Worm (Caenorhabditis elegans) whole organism, L1 larva: Measurements from ENCODE around the gene B0244.7.
A peak's percentile ranks its signal among the peaks of the same experiment; 100 is the strongest.

Experiments used
- Y116A8C.19 ChIP-seq: sonication (generic microtip); optimal IDR thresholded peaks from 2 replicates; lab custom pipeline; 2016; ENCODE audit warnings: missing compliant biosample characterization, missing genetic modification characterization, borderline replicate concordance
- aha-1 ChIP-seq: fragments of 150-350 bp; optimal IDR thresholded peaks from 2 replicates; lab custom pipeline; 2014; ENCODE audit warnings: missing biosample characterization, missing genetic modification characterization
- ama-1 ChIP-seq: fragments of 150-350 bp; optimal IDR thresholded peaks from 2 replicates; lab custom pipeline; 2014
- ceh-8 ChIP-seq: fragments of 200-800 bp; sonication (Bioruptor generic); optimal IDR thresholded peaks from 2 replicates; lab custom pipeline; 2018; ENCODE audit warnings: mild to moderate bottlenecking, missing genetic modification characterization, moderate library complexity, missing compliant biosample characterization
- ceh-88 ChIP-seq: fragments of 200-800 bp; sonication (Bioruptor generic); IDR thresholded peaks from 2 replicates; pipeline ENCODE4 v1.3.6; 2022; ENCODE audit warnings: missing genetic modification characterization, missing compliant biosample characterization
- ceh-90 ChIP-seq: sonication (generic microtip); optimal IDR thresholded peaks from 2 replicates; lab custom pipeline; 2016; ENCODE audit warnings: missing genetic modification characterization, missing compliant biosample characterization
- ces-1 ChIP-seq: fragments of 150-350 bp; optimal IDR thresholded peaks from 2 replicates; lab custom pipeline; 2014; ENCODE audit warnings: missing biosample characterization, missing genetic modification reagents, missing genetic modification characterization
- dpl-1 ChIP-seq, 3 experiments: fragments of 150-350 bp in 2 of 3; sonication (generic microtip) in 1 of 3; optimal IDR thresholded peaks; 2 replicates each; lab custom pipeline; 2014 to 2017; ENCODE audit warnings: missing biosample characterization in 3 of 3, missing genetic modification characterization in 3 of 3, missing genetic modification reagents in 3 of 3
- dsc-1 ChIP-seq: sonication (generic microtip); optimal IDR thresholded peaks from 2 replicates; lab custom pipeline; 2016; ENCODE audit warnings: mild to moderate bottlenecking, missing genetic modification characterization, missing compliant biosample characterization
- efl-1 ChIP-seq, 4 experiments: fragments of 150-350 bp; optimal IDR thresholded peaks in 3 of 4; peaks in 1 of 4; 1 replicate in 1 of 4; 2 replicates in 3 of 4; lab custom pipeline; 2014; ENCODE audit warnings: missing biosample characterization in 2 of 4, missing genetic modification characterization in 2 of 4, missing genetic modification reagents in 2 of 4
- egl-13 ChIP-seq: sonication (generic microtip); optimal IDR thresholded peaks from 2 replicates; lab custom pipeline; 2016; ENCODE audit warnings: missing genotype, missing genetic modification reagents, missing genetic modification characterization, missing compliant biosample characterization
- egl-27 ChIP-seq, 2 experiments: fragments of 150-350 bp in 1 of 2; sonication (generic microtip); optimal IDR thresholded peaks; 3 replicates each; lab custom pipeline; 2017 to 2018; ENCODE audit warnings: missing biosample characterization in 2 of 2, missing genetic modification characterization in 2 of 2, missing genetic modification reagents in 2 of 2
- elt-2 ChIP-seq: sonication (generic microtip); optimal IDR thresholded peaks from 2 replicates; lab custom pipeline; 2016; ENCODE audit warnings: missing genetic modification characterization, mild to moderate bottlenecking, inconsistent platforms, missing compliant biosample characterization, missing genetic modification reagents
- fkh-10 ChIP-seq: sonication (generic microtip); optimal IDR thresholded peaks from 2 replicates; lab custom pipeline; 2017; ENCODE audit warnings: missing biosample characterization, missing genetic modification reagents, missing genetic modification characterization
- fkh-4 ChIP-seq: sonication (generic microtip); optimal IDR thresholded peaks from 2 replicates; lab custom pipeline; 2016; ENCODE audit warnings: missing compliant biosample characterization, missing genetic modification characterization, borderline replicate concordance
- fkh-8 ChIP-seq: sonication (generic microtip); optimal IDR thresholded peaks from 2 replicates; lab custom pipeline; 2016; ENCODE audit warnings: mild to moderate bottlenecking, missing genetic modification characterization, missing compliant biosample characterization
- hpl-2 ChIP-seq: fragments of 150-350 bp; optimal IDR thresholded peaks from 2 replicates; lab custom pipeline; 2014; ENCODE audit warnings: missing biosample characterization, missing genetic modification reagents, missing genetic modification characterization
- isw-1 ChIP-seq: fragments of 200-800 bp; sonication (Bioruptor generic); IDR thresholded peaks from 2 replicates; pipeline ENCODE4 v1.3.6; 2022; ENCODE audit warnings: missing genetic modification characterization, missing compliant biosample characterization
- lin-13 ChIP-seq: fragments of 150-350 bp; optimal IDR thresholded peaks from 2 replicates; lab custom pipeline; 2014; ENCODE audit warnings: missing biosample characterization, missing genetic modification reagents, missing genetic modification characterization
- lin-14 ChIP-seq: fragments of 200-800 bp; sonication (Bioruptor generic); optimal IDR thresholded peaks from 2 replicates; lab custom pipeline; 2018; ENCODE audit warnings: mild to moderate bottlenecking, missing genetic modification characterization, moderate library complexity, missing compliant biosample characterization
- lin-35 ChIP-seq, 2 experiments: fragments of 150-350 bp; optimal IDR thresholded peaks; 2 replicates each; lab custom pipeline; 2014; ENCODE audit warnings: missing biosample characterization in 2 of 2, missing genetic modification characterization in 2 of 2, missing genetic modification reagents in 2 of 2
- lir-3 ChIP-seq: sonication (generic microtip); optimal IDR thresholded peaks from 2 replicates; lab custom pipeline; 2016; ENCODE audit warnings: mild to moderate bottlenecking, missing genetic modification characterization, moderate library complexity, missing compliant biosample characterization; ENCODE audit not compliant: poor library complexity
- lsy-2 ChIP-seq, 2 experiments: fragments of 150-350 bp; optimal IDR thresholded peaks; 2 replicates each; lab custom pipeline; 2014; ENCODE audit warnings: missing biosample characterization in 2 of 2, missing genetic modification characterization in 2 of 2
- mef-2 ChIP-seq: fragments of 150-350 bp; optimal IDR thresholded peaks from 2 replicates; lab custom pipeline; 2014; ENCODE audit warnings: missing biosample characterization, missing genetic modification characterization
- mep-1 ChIP-seq: fragments of 150-350 bp; optimal IDR thresholded peaks from 2 replicates; lab custom pipeline; 2014; ENCODE audit warnings: missing biosample characterization, missing genetic modification characterization
- nhr-237 ChIP-seq: fragments of 150-350 bp; optimal IDR thresholded peaks from 2 replicates; lab custom pipeline; 2014; ENCODE audit warnings: missing biosample characterization, missing genetic modification characterization
- nhr-47 ChIP-seq: sonication (generic microtip); optimal IDR thresholded peaks from 2 replicates; lab custom pipeline; 2016; ENCODE audit warnings: mild to moderate bottlenecking, missing genetic modification characterization, moderate library complexity, missing compliant biosample characterization
- nhr-71 ChIP-seq: sonication (generic microtip); optimal IDR thresholded peaks from 2 replicates; lab custom pipeline; 2016; ENCODE audit warnings: mild to moderate bottlenecking, missing genetic modification characterization, moderate library complexity, missing compliant biosample characterization
- nhr-76 ChIP-seq: sonication (generic microtip); optimal IDR thresholded peaks from 2 replicates; lab custom pipeline; 2017; ENCODE audit warnings: missing biosample characterization, missing genetic modification characterization
- nhr-84 ChIP-seq: sonication (generic microtip); optimal IDR thresholded peaks from 2 replicates; lab custom pipeline; 2017; ENCODE audit warnings: missing biosample characterization, missing genetic modification characterization
- nhr-90 ChIP-seq: sonication (generic microtip); optimal IDR thresholded peaks from 2 replicates; lab custom pipeline; 2016; ENCODE audit warnings: mild to moderate bottlenecking, missing genetic modification characterization, missing compliant biosample characterization; ENCODE audit not compliant: poor library complexity
- pax-3 ChIP-seq: fragments of 200-800 bp; sonication (Bioruptor generic); optimal IDR thresholded peaks from 2 replicates; lab custom pipeline; 2018; ENCODE audit warnings: mild to moderate bottlenecking, missing genetic modification characterization, moderate library complexity, missing compliant biosample characterization
- rnt-1 ChIP-seq: sonication (generic microtip); optimal IDR thresholded peaks from 2 replicates; lab custom pipeline; 2016; ENCODE audit warnings: mild to moderate bottlenecking, missing genetic modification characterization, moderate library complexity, missing compliant biosample characterization
- skn-1 ChIP-seq: fragments of 150-350 bp; optimal IDR thresholded peaks from 2 replicates; lab custom pipeline; 2014; ENCODE audit warnings: missing biosample characterization, missing genetic modification characterization
- snpc-4 ChIP-seq: fragments of 150-350 bp; optimal IDR thresholded peaks from 2 replicates; lab custom pipeline; 2014; ENCODE audit warnings: missing biosample characterization, missing genetic modification characterization
- snu-23 ChIP-seq: sonication (generic microtip); optimal IDR thresholded peaks from 2 replicates; lab custom pipeline; 2016; ENCODE audit warnings: missing genetic modification characterization, missing compliant biosample characterization
- sox-4 ChIP-seq: sonication (generic microtip); optimal IDR thresholded peaks from 2 replicates; lab custom pipeline; 2016; ENCODE audit warnings: missing genetic modification characterization, missing compliant biosample characterization
- sptf-1 ChIP-seq: fragments of 150-350 bp; optimal IDR thresholded peaks from 2 replicates; lab custom pipeline; 2014; ENCODE audit warnings: missing biosample characterization, missing genetic modification characterization
- sup-37 ChIP-seq: fragments of 200-800 bp; sonication (Bioruptor generic); optimal IDR thresholded peaks from 2 replicates; lab custom pipeline; 2018; ENCODE audit warnings: mild to moderate bottlenecking, missing genetic modification characterization, missing compliant biosample characterization
- swsn-7 ChIP-seq: sonication (generic microtip); optimal IDR thresholded peaks from 2 replicates; lab custom pipeline; 2016; ENCODE audit warnings: missing genetic modification characterization, missing compliant biosample characterization
- tbx-2 ChIP-seq: sonication (generic microtip); optimal IDR thresholded peaks from 2 replicates; lab custom pipeline; 2016; ENCODE audit warnings: missing genetic modification characterization, missing compliant biosample characterization
- unc-130 ChIP-seq: fragments of 150-350 bp; optimal IDR thresholded peaks from 2 replicates; lab custom pipeline; 2017; ENCODE audit warnings: missing biosample characterization, missing genetic modification characterization, inconsistent platforms
- xbp-1 ChIP-seq: sonication (generic microtip); optimal IDR thresholded peaks from 2 replicates; lab custom pipeline; 2016; ENCODE audit warnings: missing genetic modification characterization, missing compliant biosample characterization
- zag-1 ChIP-seq: fragments of 150-350 bp; optimal IDR thresholded peaks from 2 replicates; lab custom pipeline; 2014; ENCODE audit warnings: missing biosample characterization, missing genetic modification characterization
- ztf-4 ChIP-seq: fragments of 150-350 bp; optimal IDR thresholded peaks from 2 replicates; lab custom pipeline; 2014; ENCODE audit warnings: missing biosample characterization, missing genetic modification characterization

Gene B0244.7

DNA sequence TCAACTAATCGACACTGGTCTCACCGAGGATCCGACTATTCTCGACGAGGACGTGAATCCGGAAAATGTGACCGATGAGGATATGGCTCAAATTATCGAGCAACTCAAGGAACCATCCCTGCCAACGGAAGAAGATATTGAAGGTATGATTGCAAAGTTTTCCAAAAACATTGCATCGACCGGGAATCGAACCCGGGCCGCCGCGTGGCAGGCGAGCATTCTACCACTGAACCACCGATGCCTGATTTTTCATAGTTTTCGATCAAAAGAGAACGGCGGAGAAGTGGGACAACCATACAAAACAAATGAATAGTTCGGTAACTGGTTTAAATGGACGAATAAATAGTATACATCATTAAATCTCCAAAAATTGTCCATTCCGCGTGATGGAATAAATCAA lies 30.6 kb downstream of the B0244.7 start:
- TF ChIP-seq ceh-88 (GFP tag; lab: Robert Waterston, UW) (no peak), mef-2 (tag; lab: Kevin White, UChicago) (no peak), lin-14 (GFP tag; lab: Kevin White, UChicago) (no peak), snu-23 (GFP tag; lab: Kevin White, UChicago) (no peak), isw-1 (GFP tag; lab: Robert Waterston, UW) (no peak), egl-13 (tag; lab: Kevin White, UChicago) (no peak), snpc-4 (tag; lab: Kevin White, UChicago) (no peak), sptf-1 (tag; lab: Kevin White, UChicago) (no peak), ceh-90 (tag; lab: Kevin White, UChicago) (no peak)

DNA sequence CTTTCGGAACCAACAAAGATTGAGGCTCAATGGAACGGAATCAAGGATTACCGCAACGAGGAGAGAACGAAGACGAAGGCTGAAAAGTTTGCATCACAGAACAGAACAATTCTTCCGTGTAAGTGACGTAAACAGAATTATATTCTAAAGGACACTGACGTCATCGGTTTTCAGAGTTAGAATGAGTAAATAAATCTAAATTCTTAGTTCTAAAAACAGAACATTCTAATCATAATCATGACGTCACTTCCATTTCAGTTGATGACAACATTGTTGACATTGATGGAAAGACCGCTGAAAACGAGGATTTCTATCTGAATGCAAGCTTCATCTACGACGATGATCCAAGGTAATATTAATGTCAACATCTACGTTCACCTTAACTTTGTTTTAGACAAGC lies 32.7 kb downstream of the B0244.7 start:
- TF ChIP-seq rnt-1 (no peak), nhr-76 (tag; lab: Kevin White, UChicago) (no peak), hpl-2 (GFP tag; lab: Kevin White, UChicago) (no peak), nhr-237 (tag; lab: Kevin White, UChicago) (no peak), nhr-71 (tag; lab: Kevin White, UChicago) (peak; percentile 51), pax-3 (tag; lab: Kevin White, UChicago) (peak; percentile 28), lsy-2 (tag; optimal IDR thresholded peaks at IDR 0.05; lab: Kevin White, UChicago) (peak in 1 of 2 experiments; percentile 8), egl-27 (tag; optimal IDR thresholded peaks at IDR 0.05; lab: Kevin White, UChicago) (no peak), lir-3 (tag; lab: Kevin White, UChicago) (no peak), lin-14 (GFP tag; lab: Kevin White, UChicago) (peak; percentile 5), aha-1 (tag; lab: Kevin White, UChicago) (no peak), ceh-88 (GFP tag; lab: Robert Waterston, UW) (no peak), fkh-8 (peak; percentile 75), ama-1 (lab: Kevin White, UChicago) (no peak), mep-1 (tag; lab: Kevin White, UChicago) (no peak), elt-2 (tag; lab: Kevin White, UChicago) (no peak), ces-1 (GFP tag; lab: Kevin White, UChicago) (no peak), nhr-47 (tag; lab: Kevin White, UChicago) (peak; percentile 30), sup-37 (GFP tag; lab: Kevin White, UChicago) (no peak), Y116A8C.19 (no peak), unc-130 (tag; lab: Kevin White, UChicago) (no peak), nhr-84 (no peak), snpc-4 (tag; lab: Kevin White, UChicago) (no peak), sox-4 (tag; lab: Kevin White, UChicago) (no peak), ceh-8 (GFP tag; lab: Kevin White, UChicago) (no peak), dsc-1 (tag; lab: Kevin White, UChicago) (peak; percentile 43), skn-1 (tag; lab: Kevin White, UChicago) (no peak), xbp-1 (tag; lab: Kevin White, UChicago) (no peak), ztf-4 (tag; lab: Kevin White, UChicago) (peak; percentile 46), tbx-2 (tag; lab: Kevin White, UChicago) (no peak)

DNA sequence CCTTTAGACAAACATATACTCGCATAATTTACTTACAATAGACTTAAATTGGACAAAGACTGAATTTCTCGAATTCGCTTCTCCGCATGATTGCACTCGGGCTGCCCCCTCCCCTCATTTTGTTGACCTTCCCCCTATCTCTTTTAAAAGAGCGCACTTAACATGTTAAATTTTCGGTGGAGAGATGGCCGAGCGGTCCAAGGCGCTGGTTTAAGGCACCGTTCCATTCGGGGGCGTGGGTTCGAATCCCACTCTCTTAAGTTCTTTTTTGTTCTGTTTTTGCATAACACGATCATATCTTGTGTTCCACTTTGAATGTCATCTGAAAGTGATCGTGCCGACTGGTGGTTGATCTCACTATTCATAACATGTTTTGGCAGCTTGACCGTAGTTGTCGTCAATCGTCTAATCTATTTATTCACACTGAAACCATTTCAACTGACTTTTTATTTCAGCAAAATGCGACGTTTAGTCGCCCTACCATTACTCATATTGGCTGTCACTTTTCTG lies 38.5 kb downstream of the B0244.7 start, which contains the start of gene cutl-23:
Gene cutl-23 (plus strand): TSS at position 460 of the 510 bp plus-strand sequence.
- no peak for TF ChIP-seq lin-13 (GFP tag; lab: Kevin White, UChicago)
- no peak for TF ChIP-seq fkh-10 (GFP tag; lab: Kevin White, UChicago)
- TF ChIP-seq nhr-237 (tag; lab: Kevin White, UChicago): no peak
- no peak for TF ChIP-seq ama-1 (lab: Kevin White, UChicago)
- TF ChIP-seq rnt-1: peak; percentile 32
- no peak for TF ChIP-seq nhr-84
- TF ChIP-seq unc-130 (tag; lab: Kevin White, UChicago): no peak
- peak in 1 of 3 experiments; percentile 32 for TF ChIP-seq dpl-1 (GFP tag; optimal IDR thresholded peaks at IDR 0.05; lab: Kevin White, UChicago)
- peak; percentile 12 to 40 for TF ChIP-seq lin-35 (GFP tag; optimal IDR thresholded peaks at IDR 0.05; lab: Kevin White, UChicago)
- no peak for TF ChIP-seq isw-1 (GFP tag; lab: Robert Waterston, UW)
- TF ChIP-seq efl-1 (optimal IDR thresholded peaks at IDR 0.05; lab: Kevin White, UChicago): peak in 1 of 2 experiments; percentile 12
- TF ChIP-seq efl-1 (GFP tag; optimal IDR thresholded peaks at IDR 0.05 in 1 of 2; lab: Kevin White, UChicago): peak in 1 of 2 experiments; percentile 94
- TF ChIP-seq nhr-90 (tag; lab: Kevin White, UChicago): peak; percentile 35
- TF ChIP-seq nhr-71 (tag; lab: Kevin White, UChicago): no peak
- TF ChIP-seq ceh-8 (GFP tag; lab: Kevin White, UChicago): no peak
- TF ChIP-seq swsn-7 (tag; lab: Kevin White, UChicago): peak; percentile 8
- TF ChIP-seq egl-13 (tag; lab: Kevin White, UChicago): no peak
- no peak for TF ChIP-seq zag-1
- no peak for TF ChIP-seq fkh-4 (tag; lab: Kevin White, UChicago)
